Worm (Caenorhabditis elegans) whole organism, late embryonic: Measurements from ENCODE around the gene old-2.

ENCODE experiments used
- C38D4.7 ChIP-seq: fragments of 200-800 bp; sonication (Bioruptor generic); optimal IDR thresholded peaks from 2 replicates; lab custom pipeline; 2018; ENCODE audit warnings: mild to moderate bottlenecking, missing genetic modification characterization, moderate library complexity, missing compliant biosample characterization
- F13H6.1 ChIP-seq: sonication (generic microtip); optimal IDR thresholded peaks from 2 replicates; lab custom pipeline; 2016; ENCODE audit warnings: missing genetic modification characterization, missing compliant biosample characterization
- K02D7.2 ChIP-seq: sonication (generic microtip); optimal IDR thresholded peaks from 2 replicates; lab custom pipeline; 2017; ENCODE audit warnings: mild to moderate bottlenecking, missing genetic modification characterization, missing compliant biosample characterization
- Y22D7AL.16 ChIP-seq: sonication (generic microtip); optimal IDR thresholded peaks from 2 replicates; lab custom pipeline; 2016; ENCODE audit warnings: missing genetic modification characterization, missing compliant biosample characterization
- ceh-14 ChIP-seq: sonication (generic microtip); optimal IDR thresholded peaks from 2 replicates; lab custom pipeline; 2016; ENCODE audit warnings: missing genotype, missing genetic modification characterization, missing compliant biosample characterization
- ceh-2 ChIP-seq: sonication (generic microtip); optimal IDR thresholded peaks from 2 replicates; lab custom pipeline; 2016; ENCODE audit warnings: missing genotype, missing genetic modification characterization, missing compliant biosample characterization
- ceh-22 ChIP-seq: sonication (generic microtip); optimal IDR thresholded peaks from 2 replicates; lab custom pipeline; 2017; ENCODE audit warnings: missing biosample characterization, missing genetic modification characterization
- ceh-24 ChIP-seq: sonication (generic microtip); optimal IDR thresholded peaks from 2 replicates; lab custom pipeline; 2016; ENCODE audit warnings: mild to moderate bottlenecking, missing genetic modification characterization, missing compliant biosample characterization
- ceh-34 ChIP-seq: sonication (generic microtip); optimal IDR thresholded peaks from 2 replicates; lab custom pipeline; 2016; ENCODE audit warnings: mild to moderate bottlenecking, missing genetic modification characterization, missing compliant biosample characterization
- ceh-48 ChIP-seq: sonication (generic microtip); optimal IDR thresholded peaks from 2 replicates; lab custom pipeline; 2016; ENCODE audit warnings: missing genetic modification characterization, inconsistent platforms, missing compliant biosample characterization
- ceh-9 ChIP-seq: sonication (generic microtip); optimal IDR thresholded peaks from 2 replicates; lab custom pipeline; 2016; ENCODE audit warnings: mild to moderate bottlenecking, missing genetic modification characterization, inconsistent platforms, missing compliant biosample characterization
- che-1 ChIP-seq: sonication (generic microtip); optimal IDR thresholded peaks from 2 replicates; lab custom pipeline; 2016; ENCODE audit warnings: mild to moderate bottlenecking, missing genetic modification characterization, missing compliant biosample characterization
- dmd-4 ChIP-seq: sonication (generic microtip); optimal IDR thresholded peaks from 2 replicates; lab custom pipeline; 2016; ENCODE audit warnings: borderline replicate concordance, missing genetic modification characterization, missing compliant biosample characterization
- dve-1 ChIP-seq: sonication (generic microtip); optimal IDR thresholded peaks from 2 replicates; lab custom pipeline; 2017; ENCODE audit warnings: antibody characterized with exemption, mild to moderate bottlenecking, missing genetic modification characterization, missing compliant biosample characterization
- elt-4 ChIP-seq: sonication (generic microtip); optimal IDR thresholded peaks from 2 replicates; lab custom pipeline; 2016; ENCODE audit warnings: missing genetic modification characterization, missing compliant biosample characterization
- ets-4 ChIP-seq: sonication (generic microtip); optimal IDR thresholded peaks from 2 replicates; lab custom pipeline; 2016; ENCODE audit warnings: missing genetic modification characterization, missing compliant biosample characterization
- eyg-1 ChIP-seq: sonication (generic microtip); optimal IDR thresholded peaks from 2 replicates; lab custom pipeline; 2016; ENCODE audit warnings: missing genotype, missing genetic modification characterization, missing compliant biosample characterization
- fkh-10 ChIP-seq: fragments of 150-350 bp; optimal IDR thresholded peaks from 2 replicates; lab custom pipeline; 2014; ENCODE audit warnings: missing biosample characterization, missing genetic modification reagents, missing genetic modification characterization
- hlh-13 ChIP-seq: fragments of 200-800 bp; sonication (Bioruptor generic); optimal IDR thresholded peaks from 2 replicates; lab custom pipeline; 2018; ENCODE audit warnings: mild to moderate bottlenecking, missing genetic modification characterization, missing compliant biosample characterization
- hlh-30 ChIP-seq: sonication (generic microtip); optimal IDR thresholded peaks from 2 replicates; lab custom pipeline; 2017; ENCODE audit warnings: antibody characterized with exemption, missing genetic modification characterization, missing compliant biosample characterization; ENCODE audit not compliant: insufficient read depth
- lim-6 ChIP-seq: sonication (generic microtip); optimal IDR thresholded peaks from 2 replicates; lab custom pipeline; 2016; ENCODE audit warnings: missing genetic modification characterization, missing compliant biosample characterization
- lin-11 ChIP-seq: fragments of 200-800 bp; sonication (Bioruptor generic); optimal IDR thresholded peaks from 2 replicates; lab custom pipeline; 2018; ENCODE audit warnings: mild to moderate bottlenecking, missing genetic modification characterization, missing compliant biosample characterization
- mec-3 ChIP-seq: sonication (generic microtip); optimal IDR thresholded peaks from 2 replicates; lab custom pipeline; 2016; ENCODE audit warnings: borderline replicate concordance, missing genetic modification characterization, missing compliant biosample characterization
- nhr-11 ChIP-seq: fragments of 150-350 bp; optimal IDR thresholded peaks from 2 replicates; lab custom pipeline; 2014; ENCODE audit warnings: missing biosample characterization, missing genetic modification characterization
- nhr-232 ChIP-seq: sonication (generic microtip); optimal IDR thresholded peaks from 2 replicates; lab custom pipeline; 2016; ENCODE audit warnings: missing genetic modification characterization, missing compliant biosample characterization
- npax-4 ChIP-seq: sonication (generic microtip); optimal IDR thresholded peaks from 2 replicates; lab custom pipeline; 2016; ENCODE audit warnings: missing genetic modification characterization, missing compliant biosample characterization
- odd-2 ChIP-seq: sonication (generic microtip); optimal IDR thresholded peaks from 2 replicates; lab custom pipeline; 2017; ENCODE audit warnings: antibody characterized with exemption, mild to moderate bottlenecking, missing genetic modification characterization, missing compliant biosample characterization
- pax-1 ChIP-seq: fragments of 150-350 bp; optimal IDR thresholded peaks from 2 replicates; lab custom pipeline; 2014; ENCODE audit warnings: missing biosample characterization, missing genetic modification characterization
- pha-4 ChIP-seq: fragments of 150-350 bp; optimal IDR thresholded peaks from 2 replicates; lab custom pipeline; 2018; ENCODE audit warnings: missing biosample characterization, missing genetic modification reagents, missing genetic modification characterization
- pqm-1 ChIP-seq: sonication (generic microtip); optimal IDR thresholded peaks from 2 replicates; lab custom pipeline; 2016; ENCODE audit warnings: missing genetic modification characterization, missing compliant biosample characterization
- ref-2 ChIP-seq: sonication (generic microtip); optimal IDR thresholded peaks from 2 replicates; lab custom pipeline; 2016; ENCODE audit warnings: missing genetic modification characterization, missing compliant biosample characterization
- rnt-1 ChIP-seq: sonication (generic microtip); optimal IDR thresholded peaks from 2 replicates; lab custom pipeline; 2016; ENCODE audit warnings: missing genetic modification characterization, missing compliant biosample characterization
- tbx-2 ChIP-seq: sonication (generic microtip); optimal IDR thresholded peaks from 2 replicates; lab custom pipeline; 2016; ENCODE audit warnings: missing genetic modification characterization, missing compliant biosample characterization
- ttx-3 ChIP-seq: sonication (generic microtip); optimal IDR thresholded peaks from 2 replicates; lab custom pipeline; 2016; ENCODE audit warnings: missing genetic modification reagents, missing genetic modification characterization, missing compliant biosample characterization
- unc-86 ChIP-seq: sonication (generic microtip); optimal IDR thresholded peaks from 2 replicates; lab custom pipeline; 2016; ENCODE audit warnings: missing genetic modification characterization, missing compliant biosample characterization
- ztf-16 ChIP-seq: sonication (generic microtip); optimal IDR thresholded peaks from 2 replicates; lab custom pipeline; 2017; ENCODE audit warnings: missing genetic modification characterization, missing compliant biosample characterization

The old-2 gene

ce11 chrII:9833855-9834254 lies 15.5 kb downstream of the old-2 start, which contains the start of gene ZK938.3:
Gene ZK938.3 (minus strand): TSS chrII:9833955.
- TF ChIP-seq Y22D7AL.16 (tag; lab: Kevin White, UChicago) (no peak), npax-4 (tag; lab: Kevin White, UChicago) (no peak), ets-4 (tag; lab: Kevin White, UChicago) (no peak), nhr-11 (tag; lab: Kevin White, UChicago) (peak; percentile 21), C38D4.7 (GFP tag; lab: Kevin White, UChicago) (no peak), rnt-1 (tag; lab: Kevin White, UChicago) (no peak), mec-3 (tag; lab: Kevin White, UChicago) (no peak)

- TF ChIP-seq lin-11 (tag; lab: Kevin White, UChicago) (no peak), ceh-2 (no peak), nhr-11 (tag; lab: Kevin White, UChicago) (no peak), ceh-22 (no peak), ceh-14 (tag; lab: Kevin White, UChicago) (no peak), dve-1 (tag; lab: Kevin White, UChicago) (no peak), elt-4 (tag; lab: Kevin White, UChicago) (no peak), pha-4 (tag; lab: Kevin White, UChicago) (no peak), pqm-1 (tag; lab: Kevin White, UChicago) (no peak), ztf-16 (tag; lab: Kevin White, UChicago) (no peak), C38D4.7 (GFP tag; lab: Kevin White, UChicago) (no peak), ceh-9 (tag; lab: Kevin White, UChicago) (no peak)
- TF ChIP-seq, all 69 proteins: peak for 0
These were observed 18.4 kb downstream of the old-2 start, which contains the start of gene ZK938.12 for ce11 chrII:9831033-9831432. Gene ZK938.12 (plus strand): TSS chrII:9831333.

ce11 chrII:9829108-9829507 lies 20.3 kb downstream of the old-2 start, which contains the start of gene ZK938.1:
Gene ZK938.1 (plus strand): TSS chrII:9829408.
- no peak for TF ChIP-seq fkh-10
- TF ChIP-seq hlh-30 (tag; lab: Kevin White, UChicago) = no peak
- TF ChIP-seq odd-2 (tag; lab: Kevin White, UChicago) = no peak
- no peak for TF ChIP-seq ceh-48
- TF ChIP-seq eyg-1 (tag; lab: Kevin White, UChicago) = no peak
- TF ChIP-seq ref-2 (tag; lab: Kevin White, UChicago) = no peak
- TF ChIP-seq tbx-2 (tag; lab: Kevin White, UChicago) = no peak
- TF ChIP-seq npax-4 (tag; lab: Kevin White, UChicago) = no peak
- no peak for TF ChIP-seq elt-4 (tag; lab: Kevin White, UChicago)
- TF ChIP-seq ttx-3 (tag; lab: Kevin White, UChicago) = no peak
- TF ChIP-seq pax-1 (tag; lab: Kevin White, UChicago) = no peak
- no peak for TF ChIP-seq ceh-24 (tag; lab: Kevin White, UChicago)
- TF ChIP-seq unc-86 = no peak
- TF ChIP-seq ceh-14 (tag; lab: Kevin White, UChicago) = no peak
- no peak for TF ChIP-seq dve-1 (tag; lab: Kevin White, UChicago)
- TF ChIP-seq K02D7.2 (tag; lab: Kevin White, UChicago) = no peak
- no peak for TF ChIP-seq lim-6 (tag; lab: Kevin White, UChicago)

- TF ChIP-seq ceh-34 (peak; percentile 69), nhr-232 (tag; lab: Kevin White, UChicago) (no peak), C38D4.7 (GFP tag; lab: Kevin White, UChicago) (no peak)
- TF ChIP-seq, all 69 proteins: peak for 1
These were observed 20.9 kb downstream of the old-2 start for ce11 chrII:9828502-9828901.

- no peak for TF ChIP-seq F13H6.1 (tag; lab: Kevin White, UChicago)
- TF ChIP-seq ceh-14 (tag; lab: Kevin White, UChicago) = no peak
- TF ChIP-seq ceh-24 (tag; lab: Kevin White, UChicago) = no peak
- TF ChIP-seq nhr-11 (tag; lab: Kevin White, UChicago) = no peak
- TF ChIP-seq hlh-13 = no peak
- no peak for TF ChIP-seq che-1
- TF ChIP-seq pax-1 (tag; lab: Kevin White, UChicago) = no peak
- TF ChIP-seq dve-1 (tag; lab: Kevin White, UChicago) = no peak
- TF ChIP-seq dmd-4 (tag; lab: Kevin White, UChicago) = no peak
These were observed 21.5 kb downstream of the old-2 start, which contains the start of gene eyg-1 for ce11 chrII:9827852-9828251. Gene eyg-1 (minus strand): TSS chrII:9827952.
